Worm (Caenorhabditis elegans): ENCODE measurements around the gene C08D8.1.

Gene C08D8.1

ce11 chrV:8349950-8350349, 4.4 kb downstream of the C08D8.1 start:
- no peak for TF ChIP-seq nhr-11 (tag; optimal IDR thresholded peaks at IDR 0.05)
- no peak for TF ChIP-seq snpc-4 (tag; optimal IDR thresholded peaks at IDR 0.05)
- TF ChIP-seq ceh-16 (tag; optimal IDR thresholded peaks at IDR 0.05), result no peak
- no peak for TF ChIP-seq peb-1 (tag; optimal IDR thresholded peaks at IDR 0.05)
- TF ChIP-seq ztf-1 (GFP tag; conservative IDR thresholded peaks at IDR 0.05), result no peak
- no peak for TF ChIP-seq mbf-1 (tag; optimal IDR thresholded peaks at IDR 0.05)
- no peak for TF ChIP-seq elt-1 (tag; optimal IDR thresholded peaks at IDR 0.05)
- TF ChIP-seq lin-39 (tag; optimal IDR thresholded peaks at IDR 0.05), result no peak
- no peak for TF ChIP-seq gmeb-1 (tag; optimal IDR thresholded peaks at IDR 0.05)
- TF ChIP-seq aly-2 (tag; optimal IDR thresholded peaks at IDR 0.05), result no peak
- TF ChIP-seq nhr-10 (tag; optimal IDR thresholded peaks at IDR 0.05), result no peak
- no peak for TF ChIP-seq ceh-82 (tag; optimal IDR thresholded peaks at IDR 0.05)
- no peak for TF ChIP-seq nhr-6 (tag; optimal IDR thresholded peaks at IDR 0.05)
- no peak for TF ChIP-seq lin-13 (GFP tag; optimal IDR thresholded peaks at IDR 0.05)
- no peak for TF ChIP-seq unc-62 (GFP tag; optimal IDR thresholded peaks at IDR 0.05)

DNA sequence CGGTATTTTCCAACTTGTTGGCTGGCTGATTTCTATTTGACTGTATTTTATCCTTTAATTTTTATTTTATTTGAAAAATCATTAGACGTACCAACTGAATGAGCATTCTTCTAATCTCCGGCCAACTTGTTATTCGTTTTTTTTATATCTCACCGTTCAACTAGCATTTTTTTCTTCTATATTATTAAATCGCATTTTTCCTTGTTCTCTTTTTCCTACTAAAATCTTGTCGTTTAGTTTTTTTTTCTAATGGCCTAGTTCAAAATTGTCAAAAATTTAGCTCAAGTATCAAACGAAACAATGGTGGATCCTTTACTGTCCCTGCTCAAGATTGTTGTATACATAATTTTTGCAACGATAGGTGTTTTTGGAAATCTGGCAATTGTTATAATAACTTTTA, 5.8 kb downstream of the C08D8.1 start, which contains the start of gene srsx-22:
TSS of gene srsx-22 (plus strand) at position 301 of the 400 bp plus-strand sequence.
- no peak for TF ChIP-seq ZK546.5 (tag; optimal IDR thresholded peaks at IDR 0.05)
- no peak for TF ChIP-seq unc-62 (GFP tag; optimal IDR thresholded peaks at IDR 0.05)
- no peak for TF ChIP-seq nhr-77 (tag; optimal IDR thresholded peaks at IDR 0.05)
- TF ChIP-seq dmd-4 (tag; optimal IDR thresholded peaks at IDR 0.05), result no peak
- no peak for TF ChIP-seq unc-55 (GFP tag; optimal IDR thresholded peaks at IDR 0.05)
- no peak for TF ChIP-seq nhr-6 (tag; optimal IDR thresholded peaks at IDR 0.05)
- no peak for TF ChIP-seq nhr-237 (tag; optimal IDR thresholded peaks at IDR 0.05)
- TF ChIP-seq Y55F3AM.14 (GFP tag; optimal IDR thresholded peaks at IDR 0.05), result no peak
- no peak for TF ChIP-seq nhr-23 (tag; optimal IDR thresholded peaks at IDR 0.05)

DNA sequence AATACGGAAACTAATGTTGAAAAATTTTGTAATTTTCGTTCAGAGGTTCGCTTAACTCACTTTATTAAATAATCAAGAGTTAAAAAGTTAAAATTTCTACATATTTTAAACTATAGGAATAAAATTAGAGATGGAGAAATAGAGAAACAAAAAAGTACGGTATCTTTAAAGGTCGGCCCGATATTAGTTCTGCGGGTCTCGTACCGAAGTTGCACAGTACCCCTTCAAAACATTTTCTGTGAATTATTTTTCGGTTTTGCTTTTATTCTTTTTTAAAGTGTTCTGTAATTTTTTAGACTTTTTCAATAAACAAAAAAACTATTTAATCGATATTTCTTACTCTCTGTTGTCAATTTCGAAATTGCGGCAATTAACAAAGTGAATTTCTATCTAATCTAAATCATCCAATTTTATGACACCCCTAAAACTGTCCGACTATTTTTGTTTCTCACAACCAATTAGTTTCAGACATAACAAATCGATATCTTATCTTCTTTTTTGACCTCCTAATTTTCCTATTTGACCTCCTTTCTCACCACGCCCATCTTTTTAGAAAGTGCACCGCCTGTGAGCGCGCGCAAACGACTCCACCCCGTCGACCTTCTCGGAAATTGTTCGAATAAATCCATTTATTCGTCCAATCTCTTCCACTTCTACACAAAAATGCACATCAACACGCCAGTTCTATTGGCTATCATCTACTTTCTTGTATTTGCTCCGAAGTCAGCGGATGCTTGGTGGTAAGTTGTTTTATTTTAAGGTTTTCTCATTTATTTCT, 10.1 kb downstream of the C08D8.1 start, which contains the start of gene mom-2:
TSS of gene mom-2 (plus strand) at position 554 of the 778 bp plus-strand sequence.
- TF ChIP-seq nhr-11 (tag; optimal IDR thresholded peaks at IDR 0.05) (no peak), Y55F3AM.14 (GFP tag; optimal IDR thresholded peaks at IDR 0.05) (no peak), blmp-1 (tag; optimal IDR thresholded peaks at IDR 0.05; ENCODE audit: insufficient read depth) (no peak), ztf-1 (GFP tag; conservative IDR thresholded peaks at IDR 0.05) (no peak), nhr-237 (tag; optimal IDR thresholded peaks at IDR 0.05) (no peak), dmd-4 (tag; optimal IDR thresholded peaks at IDR 0.05) (no peak), fos-1 (tag; optimal IDR thresholded peaks at IDR 0.05) (no peak), lin-13 (GFP tag; optimal IDR thresholded peaks at IDR 0.05) (no peak), unc-39 (tag; optimal IDR thresholded peaks at IDR 0.05) (no peak)

- TF ChIP-seq ceh-16 (tag; optimal IDR thresholded peaks at IDR 0.05), result no peak
- no peak for TF ChIP-seq ceh-82 (tag; optimal IDR thresholded peaks at IDR 0.05)
- TF ChIP-seq aly-2 (tag; optimal IDR thresholded peaks at IDR 0.05), result no peak
- no peak for TF ChIP-seq sma-3 (GFP tag; optimal IDR thresholded peaks at IDR 0.05)
- TF ChIP-seq nhr-11 (tag; optimal IDR thresholded peaks at IDR 0.05), result no peak
- TF ChIP-seq nhr-21 (tag; optimal IDR thresholded peaks at IDR 0.05), result no peak
- TF ChIP-seq Y55F3AM.14 (GFP tag; optimal IDR thresholded peaks at IDR 0.05), result no peak
- no peak for TF ChIP-seq nhr-10 (tag; optimal IDR thresholded peaks at IDR 0.05)
- TF ChIP-seq alr-1 (tag; optimal IDR thresholded peaks at IDR 0.05), result no peak
- no peak for TF ChIP-seq zag-1 (tag; optimal IDR thresholded peaks at IDR 0.05)
- TF ChIP-seq nhr-237 (tag; optimal IDR thresholded peaks at IDR 0.05), result no peak
- no peak for TF ChIP-seq sma-9 (GFP tag; optimal IDR thresholded peaks at IDR 0.05)
- TF ChIP-seq sma-9 (tag; optimal IDR thresholded peaks at IDR 0.05), result no peak
- no peak for TF ChIP-seq nhr-77 (tag; optimal IDR thresholded peaks at IDR 0.05)
- no peak for TF ChIP-seq mbf-1 (tag; optimal IDR thresholded peaks at IDR 0.05)
- no peak for TF ChIP-seq nhr-12 (tag; optimal IDR thresholded peaks at IDR 0.05)
- TF ChIP-seq lin-13 (GFP tag; optimal IDR thresholded peaks at IDR 0.05), result no peak
- no peak for TF ChIP-seq C34F6.9 (tag; optimal IDR thresholded peaks at IDR 0.05)
- no peak for TF ChIP-seq nhr-25 (tag; optimal IDR thresholded peaks at IDR 0.05)
Measured at ce11 chrV:8357756-8358155, 12.2 kb downstream of the C08D8.1 start.

- no peak for TF ChIP-seq egl-27 (tag; optimal IDR thresholded peaks at IDR 0.05)
- TF ChIP-seq nhr-129 (tag; optimal IDR thresholded peaks at IDR 0.05), result no peak
- TF ChIP-seq zag-1 (tag; optimal IDR thresholded peaks at IDR 0.05), result no peak
- no peak for TF ChIP-seq nhr-12 (tag; optimal IDR thresholded peaks at IDR 0.05)
- TF ChIP-seq sma-9 (GFP tag; optimal IDR thresholded peaks at IDR 0.05), result no peak
- no peak for TF ChIP-seq sma-9 (tag; optimal IDR thresholded peaks at IDR 0.05)
- no peak for TF ChIP-seq alr-1 (tag; optimal IDR thresholded peaks at IDR 0.05)
- TF ChIP-seq sma-3 (GFP tag; optimal IDR thresholded peaks at IDR 0.05), result no peak
- no peak for TF ChIP-seq peb-1 (tag; optimal IDR thresholded peaks at IDR 0.05)
- TF ChIP-seq sem-4 (tag; optimal IDR thresholded peaks at IDR 0.05), result no peak
- no peak for TF ChIP-seq unc-39 (tag; optimal IDR thresholded peaks at IDR 0.05)
- TF ChIP-seq F13H6.1 (tag; optimal IDR thresholded peaks at IDR 0.05), result no peak
- no peak for TF ChIP-seq lsy-2 (tag; optimal IDR thresholded peaks at IDR 0.05)
- no peak for TF ChIP-seq R02D3.7 (tag; optimal IDR thresholded peaks at IDR 0.05)
- TF ChIP-seq ceh-16 (tag; optimal IDR thresholded peaks at IDR 0.05), result no peak
Measured at ce11 chrV:8358702-8359101, 13.1 kb downstream of the C08D8.1 start.

Data from whole organism, L2 larva.